Worm (Caenorhabditis elegans) whole organism, L1 larva: ENCODE results near the gene F13A2.1.

Source experiments
- C16A3.4 ChIP-seq: fragments of 150-350 bp; optimal IDR thresholded peaks from 2 replicates; lab custom pipeline; 2014; ENCODE audit warnings: missing biosample characterization, missing genetic modification characterization
- C34B4.2 ChIP-seq: sonication (generic microtip); optimal IDR thresholded peaks from 2 replicates; lab custom pipeline; 2017; ENCODE audit warnings: mild to moderate bottlenecking, missing genetic modification characterization, missing compliant biosample characterization
- F16B12.6 ChIP-seq: fragments of 150-350 bp; optimal IDR thresholded peaks from 2 replicates; lab custom pipeline; 2014; ENCODE audit warnings: missing biosample characterization, missing genetic modification characterization
- Y116A8C.19 ChIP-seq: sonication (generic microtip); optimal IDR thresholded peaks from 2 replicates; lab custom pipeline; 2016; ENCODE audit warnings: missing compliant biosample characterization, missing genetic modification characterization, borderline replicate concordance
- alr-1 ChIP-seq: fragments of 200-800 bp; sonication (Bioruptor generic); optimal IDR thresholded peaks from 2 replicates; lab custom pipeline; 2018; ENCODE audit warnings: borderline replicate concordance, mild to moderate bottlenecking, missing genetic modification characterization, missing compliant biosample characterization
- aly-2 ChIP-seq: fragments of 150-350 bp; optimal IDR thresholded peaks from 2 replicates; lab custom pipeline; 2014; ENCODE audit warnings: missing biosample characterization, missing genetic modification characterization
- ama-1 ChIP-seq: fragments of 150-350 bp; optimal IDR thresholded peaks from 2 replicates; lab custom pipeline; 2014
- blmp-1 ChIP-seq: fragments of 150-350 bp; optimal IDR thresholded peaks from 2 replicates; lab custom pipeline; 2014; ENCODE audit warnings: missing biosample characterization, missing genetic modification characterization
- ceh-82 ChIP-seq, 3 experiments: fragments of 150-350 bp in 1 of 3; sonication (generic microtip) in 2 of 3; optimal IDR thresholded peaks; 2 replicates each; lab custom pipeline; 2014 to 2017; ENCODE audit warnings: missing biosample characterization in 3 of 3, missing genetic modification characterization in 3 of 3
- ceh-88 ChIP-seq: fragments of 200-800 bp; sonication (Bioruptor generic); IDR thresholded peaks from 2 replicates; pipeline ENCODE4 v1.3.6; 2022; ENCODE audit warnings: missing genetic modification characterization, missing compliant biosample characterization
- ceh-90 ChIP-seq: sonication (generic microtip); optimal IDR thresholded peaks from 2 replicates; lab custom pipeline; 2016; ENCODE audit warnings: missing genetic modification characterization, missing compliant biosample characterization
- ces-1 ChIP-seq: fragments of 150-350 bp; optimal IDR thresholded peaks from 2 replicates; lab custom pipeline; 2014; ENCODE audit warnings: missing biosample characterization, missing genetic modification reagents, missing genetic modification characterization
- dpl-1 ChIP-seq, 3 experiments: fragments of 150-350 bp in 2 of 3; sonication (generic microtip) in 1 of 3; optimal IDR thresholded peaks; 2 replicates each; lab custom pipeline; 2014 to 2017; ENCODE audit warnings: missing biosample characterization in 3 of 3, missing genetic modification characterization in 3 of 3, missing genetic modification reagents in 3 of 3
- dsc-1 ChIP-seq: sonication (generic microtip); optimal IDR thresholded peaks from 2 replicates; lab custom pipeline; 2016; ENCODE audit warnings: mild to moderate bottlenecking, missing genetic modification characterization, missing compliant biosample characterization
- efl-3 ChIP-seq: fragments of 200-800 bp; sonication (Bioruptor generic); optimal IDR thresholded peaks from 2 replicates; lab custom pipeline; 2018; ENCODE audit warnings: mild to moderate bottlenecking, missing genetic modification characterization, missing compliant biosample characterization
- elt-2 ChIP-seq: sonication (generic microtip); optimal IDR thresholded peaks from 2 replicates; lab custom pipeline; 2016; ENCODE audit warnings: missing genetic modification characterization, mild to moderate bottlenecking, inconsistent platforms, missing compliant biosample characterization, missing genetic modification reagents
- fkh-10 ChIP-seq: sonication (generic microtip); optimal IDR thresholded peaks from 2 replicates; lab custom pipeline; 2017; ENCODE audit warnings: missing biosample characterization, missing genetic modification reagents, missing genetic modification characterization
- fkh-8 ChIP-seq: sonication (generic microtip); optimal IDR thresholded peaks from 2 replicates; lab custom pipeline; 2016; ENCODE audit warnings: mild to moderate bottlenecking, missing genetic modification characterization, missing compliant biosample characterization
- fos-1 ChIP-seq: fragments of 150-350 bp; optimal IDR thresholded peaks from 2 replicates; lab custom pipeline; 2014; ENCODE audit warnings: missing biosample characterization, missing genetic modification characterization
- grh-1 ChIP-seq: fragments of 200-800 bp; sonication (Bioruptor generic); IDR thresholded peaks from 2 replicates; pipeline ENCODE4 v1.3.6; 2022; ENCODE audit warnings: missing genetic modification reagents, missing genetic modification characterization, missing compliant biosample characterization
- hlh-4 ChIP-seq: sonication (generic microtip); optimal IDR thresholded peaks from 2 replicates; lab custom pipeline; 2016; ENCODE audit warnings: mild to moderate bottlenecking, missing genetic modification characterization, missing compliant biosample characterization
- hpl-2 ChIP-seq: fragments of 150-350 bp; optimal IDR thresholded peaks from 2 replicates; lab custom pipeline; 2014; ENCODE audit warnings: missing biosample characterization, missing genetic modification reagents, missing genetic modification characterization
- isw-1 ChIP-seq: fragments of 200-800 bp; sonication (Bioruptor generic); IDR thresholded peaks from 2 replicates; pipeline ENCODE4 v1.3.6; 2022; ENCODE audit warnings: missing genetic modification characterization, missing compliant biosample characterization
- jun-1 ChIP-seq: fragments of 150-350 bp; optimal IDR thresholded peaks from 2 replicates; lab custom pipeline; 2014; ENCODE audit warnings: missing biosample characterization, missing genetic modification reagents, missing genetic modification characterization
- lin-39 ChIP-seq: fragments of 150-350 bp; optimal IDR thresholded peaks from 2 replicates; lab custom pipeline; 2014; ENCODE audit warnings: missing biosample characterization, missing genetic modification reagents, missing genetic modification characterization
- lir-3 ChIP-seq: sonication (generic microtip); optimal IDR thresholded peaks from 2 replicates; lab custom pipeline; 2016; ENCODE audit warnings: mild to moderate bottlenecking, missing genetic modification characterization, moderate library complexity, missing compliant biosample characterization; ENCODE audit not compliant: poor library complexity
- lsy-2 ChIP-seq, 2 experiments: fragments of 150-350 bp; optimal IDR thresholded peaks; 2 replicates each; lab custom pipeline; 2014; ENCODE audit warnings: missing biosample characterization in 2 of 2, missing genetic modification characterization in 2 of 2
- mef-2 ChIP-seq: fragments of 150-350 bp; optimal IDR thresholded peaks from 2 replicates; lab custom pipeline; 2014; ENCODE audit warnings: missing biosample characterization, missing genetic modification characterization
- nhr-237 ChIP-seq: fragments of 150-350 bp; optimal IDR thresholded peaks from 2 replicates; lab custom pipeline; 2014; ENCODE audit warnings: missing biosample characterization, missing genetic modification characterization
- nhr-71 ChIP-seq: sonication (generic microtip); optimal IDR thresholded peaks from 2 replicates; lab custom pipeline; 2016; ENCODE audit warnings: mild to moderate bottlenecking, missing genetic modification characterization, moderate library complexity, missing compliant biosample characterization
- nhr-84 ChIP-seq: sonication (generic microtip); optimal IDR thresholded peaks from 2 replicates; lab custom pipeline; 2017; ENCODE audit warnings: missing biosample characterization, missing genetic modification characterization
- pqm-1 ChIP-seq: sonication (generic microtip); optimal IDR thresholded peaks from 3 replicates; lab custom pipeline; 2017; ENCODE audit warnings: missing biosample characterization, missing genetic modification characterization
- rnt-1 ChIP-seq: sonication (generic microtip); optimal IDR thresholded peaks from 2 replicates; lab custom pipeline; 2016; ENCODE audit warnings: mild to moderate bottlenecking, missing genetic modification characterization, moderate library complexity, missing compliant biosample characterization
- skn-1 ChIP-seq: fragments of 150-350 bp; optimal IDR thresholded peaks from 2 replicates; lab custom pipeline; 2014; ENCODE audit warnings: missing biosample characterization, missing genetic modification characterization
- sox-4 ChIP-seq: sonication (generic microtip); optimal IDR thresholded peaks from 2 replicates; lab custom pipeline; 2016; ENCODE audit warnings: missing genetic modification characterization, missing compliant biosample characterization
- swsn-7 ChIP-seq: sonication (generic microtip); optimal IDR thresholded peaks from 2 replicates; lab custom pipeline; 2016; ENCODE audit warnings: missing genetic modification characterization, missing compliant biosample characterization
- unc-130 ChIP-seq: fragments of 150-350 bp; optimal IDR thresholded peaks from 2 replicates; lab custom pipeline; 2017; ENCODE audit warnings: missing biosample characterization, missing genetic modification characterization, inconsistent platforms
- unc-98 ChIP-seq: fragments of 200-800 bp; sonication (Bioruptor generic); IDR thresholded peaks from 2 replicates; pipeline ENCODE4 v1.3.6; 2022; ENCODE audit warnings: missing genetic modification characterization, missing compliant biosample characterization
- zag-1 ChIP-seq: fragments of 150-350 bp; optimal IDR thresholded peaks from 2 replicates; lab custom pipeline; 2014; ENCODE audit warnings: missing biosample characterization, missing genetic modification characterization
- ztf-4 ChIP-seq: fragments of 150-350 bp; optimal IDR thresholded peaks from 2 replicates; lab custom pipeline; 2014; ENCODE audit warnings: missing biosample characterization, missing genetic modification characterization

Gene F13A2.1

ce11 chrV:4419767-4420322, 37.6 kb upstream of the F13A2.1 start, which contains the start of the genes Y47D7A.7 and Y47D7A.2:
Y47D7A.7 (minus strand) TSS chrV:4419867.
Y47D7A.2 (plus strand) TSS chrV:4420272.
- TF ChIP-seq F16B12.6 (no peak), ama-1 (lab: Kevin White, UChicago) (no peak)

- TF ChIP-seq fos-1 (tag; lab: Kevin White, UChicago) (no peak), unc-130 (tag; lab: Kevin White, UChicago) (no peak), elt-2 (tag; lab: Kevin White, UChicago) (no peak), F16B12.6 (no peak), lsy-2 (tag; optimal IDR thresholded peaks at IDR 0.05; lab: Kevin White, UChicago) (no peak), swsn-7 (no peak), mef-2 (no peak), fkh-8 (tag; lab: Kevin White, UChicago) (no peak), grh-1 (GFP tag; lab: Robert Waterston, UW) (no peak), hpl-2 (GFP tag; lab: Kevin White, UChicago) (no peak), nhr-84 (tag; lab: Kevin White, UChicago) (no peak), jun-1 (no peak), ceh-82 (tag; optimal IDR thresholded peaks at IDR 0.05; lab: Kevin White, UChicago) (no peak), aly-2 (tag; lab: Kevin White, UChicago) (no peak)
Observed at ce11 chrV:4418116-4418515, 35.9 kb upstream of the F13A2.1 start, which contains the start of gene Y47D7A.6. Y47D7A.6 (minus strand) TSS chrV:4418216.

ce11 chrV:4416710-4417109, 34.5 kb upstream of the F13A2.1 start, which contains the start of gene Y47D7A.18:
Y47D7A.18 (minus strand) TSS chrV:4416810.
- TF ChIP-seq C34B4.2 (tag; lab: Kevin White, UChicago) = no peak
- TF ChIP-seq unc-130 (tag; lab: Kevin White, UChicago) = no peak
- TF ChIP-seq lin-39 = no peak
- no peak for TF ChIP-seq dsc-1 (tag; lab: Kevin White, UChicago)
- no peak for TF ChIP-seq isw-1 (GFP tag; lab: Robert Waterston, UW)
- TF ChIP-seq ceh-90 (tag; lab: Kevin White, UChicago) = no peak
- no peak for TF ChIP-seq rnt-1 (tag; lab: Kevin White, UChicago)
- no peak for TF ChIP-seq fkh-10
- TF ChIP-seq Y116A8C.19 (tag; lab: Kevin White, UChicago) = no peak
- TF ChIP-seq ceh-82 (tag; optimal IDR thresholded peaks at IDR 0.05; lab: Kevin White, UChicago) = no peak
- TF ChIP-seq nhr-71 = no peak
- TF ChIP-seq fos-1 (tag; lab: Kevin White, UChicago) = no peak
- TF ChIP-seq pqm-1 = no peak
- TF ChIP-seq efl-3 = no peak
- no peak for TF ChIP-seq nhr-84 (tag; lab: Kevin White, UChicago)
- no peak for TF ChIP-seq mef-2

- TF ChIP-seq pqm-1 (no peak), zag-1 (tag; lab: Kevin White, UChicago) (no peak), ceh-88 (GFP tag; lab: Robert Waterston, UW) (no peak), alr-1 (tag; lab: Kevin White, UChicago) (no peak), lin-39 (no peak), mef-2 (no peak), fkh-10 (no peak), blmp-1 (tag; lab: Kevin White, UChicago) (no peak), Y116A8C.19 (tag; lab: Kevin White, UChicago) (no peak)
Observed at ce11 chrV:4414613-4415071, 32.4 kb upstream of the F13A2.1 start, which contains the start of gene grl-5. grl-5 (minus strand) TSS chrV:4414663.

ce11 chrV:4411714-4412113, 29.5 kb upstream of the F13A2.1 start, which contains the start of gene Y47D7A.17:
Y47D7A.17 (minus strand) TSS chrV:4411814.
- TF ChIP-seq skn-1 (no peak), blmp-1 (tag; lab: Kevin White, UChicago) (no peak), C16A3.4 (tag; lab: Kevin White, UChicago) (no peak), hlh-4 (no peak), efl-3 (no peak), ces-1 (no peak), lir-3 (tag; lab: Kevin White, UChicago) (no peak), zag-1 (tag; lab: Kevin White, UChicago) (no peak), unc-98 (GFP tag; lab: Robert Waterston, UW) (no peak), nhr-71 (no peak), dpl-1 (GFP tag; optimal IDR thresholded peaks at IDR 0.05; lab: Kevin White, UChicago) (no peak), ceh-82 (tag; optimal IDR thresholded peaks at IDR 0.05; lab: Kevin White, UChicago) (no peak), fos-1 (tag; lab: Kevin White, UChicago) (no peak), nhr-237 (no peak), alr-1 (tag; lab: Kevin White, UChicago) (no peak), Y116A8C.19 (tag; lab: Kevin White, UChicago) (no peak), ztf-4 (no peak), sox-4 (tag; lab: Kevin White, UChicago) (no peak)
